Worm (Caenorhabditis elegans) whole organism, L4 larva: ENCODE data around the gene F08D12.3.
A peak's percentile ranks its signal among the peaks of the same experiment; 100 is the strongest.

Experiments used
- F26F4.8 ChIP-seq: fragments of 200-800 bp; sonication (Bioruptor generic); conservative IDR thresholded peaks from 2 replicates; pipeline ENCODE4 v1.3.6; 2022; ENCODE audit warnings: missing genetic modification characterization, missing compliant biosample characterization
- T20F7.1 ChIP-seq: fragments of 200-800 bp; sonication (Bioruptor generic); optimal IDR thresholded peaks from 2 replicates; lab custom pipeline; 2018; ENCODE audit warnings: mild to moderate bottlenecking, missing genetic modification characterization, missing compliant biosample characterization
- Y48G9A.11 ChIP-seq: fragments of 200-800 bp; sonication (Bioruptor generic); IDR thresholded peaks from 2 replicates; pipeline ENCODE4 v1.3.6; 2022; ENCODE audit warnings: missing genetic modification reagents, missing genetic modification characterization, missing compliant biosample characterization
- Y5F2A.4 ChIP-seq: fragments of 200-800 bp; sonication (Bioruptor generic); optimal IDR thresholded peaks from 2 replicates; lab custom pipeline; 2018; ENCODE audit warnings: mild to moderate bottlenecking, missing genetic modification characterization, missing compliant biosample characterization
- Y75B8A.6 ChIP-seq: fragments of 200-800 bp; sonication (Bioruptor generic); IDR thresholded peaks from 2 replicates; pipeline ENCODE4 v1.3.6; 2022; ENCODE audit warnings: missing genetic modification reagents, missing genetic modification characterization, missing compliant biosample characterization
- aha-1 ChIP-seq: fragments of 150-350 bp; peaks from one replicate; lab custom pipeline; 2014; ENCODE audit warnings: missing biosample characterization, missing genetic modification characterization
- aly-2 ChIP-seq: sonication (generic microtip); optimal IDR thresholded peaks from 2 replicates; lab custom pipeline; 2018; ENCODE audit warnings: missing biosample characterization, missing genetic modification characterization
- ceh-20 ChIP-seq: fragments of 200-800 bp; sonication (Bioruptor generic); IDR thresholded peaks from 2 replicates; pipeline ENCODE4 v1.3.6; 2022; ENCODE audit warnings: missing genetic modification reagents, missing genetic modification characterization, missing compliant biosample characterization
- ceh-32 ChIP-seq: sonication (generic microtip); optimal IDR thresholded peaks from 2 replicates; lab custom pipeline; 2016; ENCODE audit warnings: mild to moderate bottlenecking, missing genetic modification characterization, missing compliant biosample characterization; ENCODE audit not compliant: poor library complexity
- ceh-44 ChIP-seq: fragments of 200-800 bp; sonication (Bioruptor generic); IDR thresholded peaks from 2 replicates; pipeline ENCODE4 v1.3.6; 2022; ENCODE audit warnings: missing genetic modification reagents, missing genetic modification characterization, missing compliant biosample characterization
- ceh-62 ChIP-seq: sonication (generic microtip); optimal IDR thresholded peaks from 2 replicates; lab custom pipeline; 2017; ENCODE audit warnings: missing biosample characterization, missing genetic modification characterization
- daf-12 ChIP-seq: fragments of 150-350 bp; optimal IDR thresholded peaks from 2 replicates; lab custom pipeline; 2014; ENCODE audit warnings: missing biosample characterization, missing genetic modification reagents, missing genetic modification characterization
- daf-19 ChIP-seq: fragments of 200-800 bp; sonication (Bioruptor generic); conservative IDR thresholded peaks from 2 replicates; pipeline ENCODE4 v1.3.6; 2022; ENCODE audit warnings: missing genetic modification characterization, missing compliant biosample characterization
- dmd-6 ChIP-seq: fragments of 200-800 bp; sonication (Bioruptor generic); IDR thresholded peaks from 2 replicates; pipeline ENCODE4 v1.3.6; 2022; ENCODE audit warnings: missing genetic modification reagents, missing genetic modification characterization, missing compliant biosample characterization
- dpl-1 ChIP-seq: fragments of 150-350 bp; optimal IDR thresholded peaks from 2 replicates; lab custom pipeline; 2014; ENCODE audit warnings: missing biosample characterization, missing genetic modification reagents, missing genetic modification characterization
- egl-27 ChIP-seq: sonication (generic microtip); optimal IDR thresholded peaks from 3 replicates; lab custom pipeline; 2017; ENCODE audit warnings: missing biosample characterization, missing genetic modification reagents, missing genetic modification characterization
- hif-1 ChIP-seq, 2 experiments: sonication (generic microtip); optimal IDR thresholded peaks; 2 replicates each; lab custom pipeline; 2016 to 2017; ENCODE audit warnings: missing compliant biosample characterization in 2 of 2, missing genetic modification characterization in 2 of 2, missing genetic modification reagents in 2 of 2, missing genotype in 2 of 2, mild to moderate bottlenecking in 1 of 2
- hlh-11 ChIP-seq: fragments of 200-800 bp; sonication (Bioruptor generic); optimal IDR thresholded peaks from 2 replicates; lab custom pipeline; 2018; ENCODE audit warnings: mild to moderate bottlenecking, missing genetic modification characterization, missing compliant biosample characterization
- hmg-1.1 ChIP-seq: fragments of 200-800 bp; sonication (Bioruptor generic); IDR thresholded peaks from 2 replicates; pipeline ENCODE4 v1.3.6; 2022; ENCODE audit warnings: missing genetic modification reagents, missing genetic modification characterization, missing compliant biosample characterization
- lin-29 ChIP-seq: fragments of 200-800 bp; sonication (Bioruptor generic); IDR thresholded peaks from 2 replicates; pipeline ENCODE4 v1.3.6; 2022; ENCODE audit warnings: missing genetic modification reagents, missing genetic modification characterization, missing compliant biosample characterization
- lin-39 ChIP-seq: fragments of 150-350 bp; optimal IDR thresholded peaks from 2 replicates; lab custom pipeline; 2014; ENCODE audit warnings: missing biosample characterization, missing genetic modification reagents, missing genetic modification characterization
- lsy-2 ChIP-seq, 2 experiments: fragments of 150-350 bp in 1 of 2; sonication (generic microtip) in 1 of 2; optimal IDR thresholded peaks; 2 replicates each; lab custom pipeline; 2014 to 2017; ENCODE audit warnings: missing biosample characterization in 2 of 2, missing genetic modification characterization in 2 of 2
- madf-9 ChIP-seq: fragments of 200-800 bp; sonication (Bioruptor generic); conservative IDR thresholded peaks from 2 replicates; pipeline ENCODE4 v1.3.6; 2022; ENCODE audit warnings: missing genetic modification reagents, missing genetic modification characterization, missing compliant biosample characterization
- mes-2 ChIP-seq: sonication (generic microtip); optimal IDR thresholded peaks from 2 replicates; lab custom pipeline; 2016; ENCODE audit warnings: missing genotype, mild to moderate bottlenecking, missing genetic modification characterization, missing compliant biosample characterization; ENCODE audit not compliant: poor library complexity, severe bottlenecking
- nhr-10 ChIP-seq: fragments of 150-350 bp; optimal IDR thresholded peaks from 2 replicates; lab custom pipeline; 2014; ENCODE audit warnings: missing biosample characterization, missing genetic modification characterization
- nhr-102 ChIP-seq: sonication (generic microtip); optimal IDR thresholded peaks from 2 replicates; lab custom pipeline; 2016; ENCODE audit warnings: mild to moderate bottlenecking, missing genetic modification characterization, moderate library complexity, missing compliant biosample characterization
- nhr-237 ChIP-seq: sonication (generic microtip); optimal IDR thresholded peaks from 2 replicates; lab custom pipeline; 2017; ENCODE audit warnings: missing biosample characterization, missing genetic modification characterization
- nhr-48 ChIP-seq: sonication (generic microtip); optimal IDR thresholded peaks from 2 replicates; lab custom pipeline; 2016; ENCODE audit warnings: mild to moderate bottlenecking, missing genetic modification characterization, missing compliant biosample characterization
- nhr-6 ChIP-seq: fragments of 150-350 bp; optimal IDR thresholded peaks from 2 replicates; lab custom pipeline; 2014; ENCODE audit warnings: missing biosample characterization, missing genetic modification characterization
- pha-4 ChIP-seq, 2 experiments: fragments of 150-350 bp in 1 of 2; fragments of 200-800 bp in 1 of 2; sonication (Bioruptor generic) in 1 of 2; IDR thresholded peaks in 1 of 2; optimal IDR thresholded peaks in 1 of 2; 2 replicates each; pipeline versions ENCODE4 v1.3.6 to Lab custom; 2014 to 2022; ENCODE audit warnings: missing genetic modification characterization in 2 of 2, missing genetic modification reagents in 2 of 2, missing biosample characterization in 1 of 2, missing compliant biosample characterization in 1 of 2
- pqm-1 ChIP-seq: sonication (generic microtip); optimal IDR thresholded peaks from 2 replicates; lab custom pipeline; 2017; ENCODE audit warnings: missing biosample characterization, missing genetic modification characterization
- rbr-2 ChIP-seq: sonication (generic microtip); optimal IDR thresholded peaks from 2 replicates; lab custom pipeline; 2016; ENCODE audit warnings: missing genotype, missing genetic modification characterization, missing compliant biosample characterization
- saeg-2 ChIP-seq: fragments of 200-800 bp; sonication (Bioruptor generic); IDR thresholded peaks from 2 replicates; pipeline ENCODE4 v1.3.6; 2022; ENCODE audit warnings: missing genetic modification reagents, missing genetic modification characterization, missing compliant biosample characterization
- sdz-12 ChIP-seq: fragments of 200-800 bp; sonication (Bioruptor generic); optimal IDR thresholded peaks from 2 replicates; lab custom pipeline; 2018; ENCODE audit warnings: mild to moderate bottlenecking, missing genetic modification characterization, missing compliant biosample characterization
- set-16 ChIP-seq: fragments of 200-800 bp; sonication (Bioruptor generic); IDR thresholded peaks from 2 replicates; pipeline ENCODE4 v1.3.6; 2022; ENCODE audit warnings: missing genetic modification reagents, missing genetic modification characterization, missing compliant biosample characterization
- spr-3 ChIP-seq: fragments of 200-800 bp; sonication (Bioruptor generic); optimal IDR thresholded peaks from 2 replicates; lab custom pipeline; 2018; ENCODE audit warnings: mild to moderate bottlenecking, missing genetic modification characterization, missing compliant biosample characterization
- unc-62 ChIP-seq, 3 experiments: fragments of 150-350 bp in 1 of 3; sonication (generic microtip); optimal IDR thresholded peaks in 2 of 3; peaks in 1 of 3; 1 replicate in 1 of 3; 2 replicates in 2 of 3; lab custom pipeline; 2014 to 2017; ENCODE audit warnings: missing biosample characterization in 3 of 3, missing genetic modification characterization in 3 of 3, missing genetic modification reagents in 3 of 3, missing genotype in 1 of 3
- zfp-3 ChIP-seq: fragments of 200-800 bp; sonication (Bioruptor generic); conservative IDR thresholded peaks from 2 replicates; pipeline ENCODE4 v1.3.6; 2022; ENCODE audit warnings: missing genetic modification reagents, missing genetic modification characterization, missing compliant biosample characterization
- ztf-7 ChIP-seq: fragments of 150-350 bp; optimal IDR thresholded peaks from 2 replicates; lab custom pipeline; 2014; ENCODE audit warnings: missing biosample characterization, missing genetic modification characterization

The F08D12.3 gene

ce11 chrII:2777846-2778245 is 1.5 kb upstream of the F08D12.3 start, which contains the start of gene F08D12.4 (continued):
- TF ChIP-seq pqm-1 (tag; lab: Kevin White, UChicago): no peak
- TF ChIP-seq hlh-11 (tag; lab: Kevin White, UChicago): no peak
- no peak for TF ChIP-seq lsy-2 (tag; optimal IDR thresholded peaks at IDR 0.05; lab: Kevin White, UChicago)
- TF ChIP-seq, all 104 proteins: peak for 0

- TF ChIP-seq set-16 (GFP tag; lab: Robert Waterston, UW) (peak; percentile 50; the same call in 1 of the 2 replicates), pha-4 (GFP tag; IDR thresholded peaks at IDR 0.05; lab: Robert Waterston, UW) (no peak), pha-4 (tag; optimal IDR thresholded peaks at IDR 0.05; lab: Kevin White, UChicago) (no peak), nhr-10 (tag; lab: Kevin White, UChicago) (no peak), ztf-7 (tag; lab: Kevin White, UChicago) (no peak), nhr-6 (no peak), unc-62 (GFP tag; optimal IDR thresholded peaks at IDR 0.05 in 1 of 2; lab: Kevin White, UChicago) (peak in 1 of 2 experiments; percentile 56), unc-62 (tag; optimal IDR thresholded peaks at IDR 0.05; lab: Kevin White, UChicago) (no peak), nhr-237 (no peak), F26F4.8 (GFP tag; lab: Robert Waterston, UW) (no peak)
Observed at ce11 chrII:2780804-2781203, 1.5 kb downstream of the F08D12.3 start.

- no peak for TF ChIP-seq nhr-102
- no peak for TF ChIP-seq aly-2
- TF ChIP-seq lin-39 (tag; lab: Kevin White, UChicago): no peak
- TF ChIP-seq, all 104 proteins: peak for 0
Observed at ce11 chrII:2781355-2781754, 2.0 kb downstream of the F08D12.3 start, which contains the start of gene F08D12.2. Gene F08D12.2, plus strand, starts transcription at chrII:2781655.

ce11 chrII:2783380-2783779 is 4.0 kb downstream of the F08D12.3 start:
- TF ChIP-seq set-16 (GFP tag; lab: Robert Waterston, UW): peak; percentile 86
- no peak for TF ChIP-seq dmd-6 (GFP tag; lab: Robert Waterston, UW)
- no peak for TF ChIP-seq T20F7.1 (GFP tag; lab: Kevin White, UChicago)
- no peak for TF ChIP-seq ceh-62 (tag; lab: Kevin White, UChicago)
- TF ChIP-seq nhr-6: no peak

- TF ChIP-seq Y5F2A.4 (no peak), aha-1 (peak; percentile 37), unc-62 (GFP tag; optimal IDR thresholded peaks at IDR 0.05 in 1 of 2; lab: Kevin White, UChicago) (peak in 1 of 2 experiments; percentile 14), unc-62 (tag; optimal IDR thresholded peaks at IDR 0.05; lab: Kevin White, UChicago) (no peak), set-16 (GFP tag; lab: Robert Waterston, UW) (peak; percentile 92)
Observed at ce11 chrII:2785787-2786186, 6.4 kb downstream of the F08D12.3 start.

ce11 chrII:2787031-2787512 is 7.7 kb downstream of the F08D12.3 start, which contains the start of the genes F08D12.12 and srpa-72:
Gene F08D12.12, minus strand, starts transcription at chrII:2787081.
Gene srpa-72, plus strand, starts transcription at chrII:2787481.
- TF ChIP-seq egl-27 (tag; lab: Kevin White, UChicago): no peak
- peak; percentile 59 for TF ChIP-seq hmg-1.1 (GFP tag; lab: Robert Waterston, UW)
- TF ChIP-seq ceh-44 (GFP tag; lab: Robert Waterston, UW): 0 out of 2 replicates have a peak, but pooled peaks have one; percentile 28
- no peak for TF ChIP-seq ztf-7 (tag; lab: Kevin White, UChicago)
- no peak for TF ChIP-seq daf-19 (GFP tag; lab: Robert Waterston, UW)
- TF ChIP-seq zfp-3 (GFP tag; lab: Robert Waterston, UW): no peak
- TF ChIP-seq dpl-1 (GFP tag; lab: Kevin White, UChicago): peak; percentile 37
- no peak for TF ChIP-seq daf-12
- 0 out of 2 replicates have a peak, but pooled peaks have one; percentile 9 for TF ChIP-seq ceh-20 (GFP tag; lab: Robert Waterston, UW)
- no peak for TF ChIP-seq lin-29 (GFP tag; lab: Robert Waterston, UW)
- TF ChIP-seq Y48G9A.11 (GFP tag; lab: Robert Waterston, UW): no peak
- TF ChIP-seq hif-1 (tag; optimal IDR thresholded peaks at IDR 0.05; lab: Kevin White, UChicago): peak in 1 of 2 experiments; percentile 21
- TF ChIP-seq spr-3 (GFP tag; lab: Kevin White, UChicago): no peak
- no peak for TF ChIP-seq saeg-2 (GFP tag; lab: Robert Waterston, UW)
- TF ChIP-seq hlh-11 (tag; lab: Kevin White, UChicago): peak; percentile 28
- TF ChIP-seq ceh-32: no peak
- no peak for TF ChIP-seq nhr-48 (tag; lab: Kevin White, UChicago)
- TF ChIP-seq rbr-2 (tag; lab: Kevin White, UChicago): peak; percentile 21
- TF ChIP-seq Y75B8A.6 (GFP tag; lab: Robert Waterston, UW): no peak
- TF ChIP-seq mes-2 (tag; lab: Kevin White, UChicago): peak; percentile 74
- TF ChIP-seq sdz-12 (GFP tag; lab: Kevin White, UChicago): no peak
- no peak for TF ChIP-seq madf-9
- TF ChIP-seq unc-62 (GFP tag; optimal IDR thresholded peaks at IDR 0.05 in 1 of 2; lab: Kevin White, UChicago): peak in 1 of 2 experiments; percentile 55
- no peak for TF ChIP-seq unc-62 (tag; optimal IDR thresholded peaks at IDR 0.05; lab: Kevin White, UChicago)
- no peak for TF ChIP-seq nhr-237
